Fruit fly (Drosophila melanogaster) whole organism, wandering third instar larva: ENCODE data around the gene SNRPG.

Experiments
- CrebA ChIP-seq: fragments of 200-800 bp; sonication (Bioruptor generic); optimal IDR thresholded peaks from 2 replicates; lab custom pipeline; 2016; ENCODE audit warnings: missing biosample characterization, mild to moderate bottlenecking, missing genetic modification characterization, borderline replicate concordance
- Dfd ChIP-seq: fragments of >200 bp; optimal IDR thresholded peaks from 2 replicates; lab custom pipeline; 2017; ENCODE audit warnings: missing biosample characterization, missing genetic modification characterization
- Dif ChIP-seq: fragments of 200-275, 200-300 bp; sonication (Bioruptor generic); optimal IDR thresholded peaks from 2 replicates; lab custom pipeline; 2018; ENCODE audit warnings: missing biosample characterization, missing genetic modification characterization; ENCODE audit not compliant: partially characterized antibody
- GATAd ChIP-seq: sonication (Bioruptor generic); optimal IDR thresholded peaks from 2 replicates; lab custom pipeline; 2016; ENCODE audit warnings: missing biosample characterization, missing genetic modification characterization
- Mio ChIP-seq: sonication (Bioruptor generic); optimal IDR thresholded peaks from 2 replicates; lab custom pipeline; 2016; ENCODE audit warnings: missing biosample characterization, missing genetic modification characterization
- OdsH ChIP-seq: fragments of 200-800 bp; sonication (Bioruptor generic); optimal IDR thresholded peaks from 2 replicates; lab custom pipeline; 2016; ENCODE audit warnings: missing biosample characterization, mild to moderate bottlenecking, missing genetic modification characterization
- h ChIP-seq: fragments of 200-800 bp; sonication (Bioruptor generic); optimal IDR thresholded peaks from 3 replicates; lab custom pipeline; 2016; ENCODE audit warnings: missing biosample characterization, mild to moderate bottlenecking, missing genetic modification characterization
- pan ChIP-seq: fragments of >200 bp; optimal IDR thresholded peaks from 2 replicates; lab custom pipeline; 2017
- rgr ChIP-seq: fragments of 200-800 bp; sonication (Bioruptor generic); optimal IDR thresholded peaks from 3 replicates; lab custom pipeline; 2016; ENCODE audit warnings: missing biosample characterization, mild to moderate bottlenecking, missing genetic modification characterization
- usp ChIP-seq: fragments of >200 bp; optimal IDR thresholded peaks from 2 replicates; lab custom pipeline; 2017; ENCODE audit warnings: missing biosample characterization, missing genetic modification characterization
- woc ChIP-seq: sonication (Bioruptor generic); optimal IDR thresholded peaks from 2 replicates; lab custom pipeline; 2016; ENCODE audit warnings: missing biosample characterization, mild to moderate bottlenecking, missing genetic modification characterization

- TF ChIP-seq GATAd (GFP tag; lab: Kevin White, UChicago): no peak
- peak; percentile 30 for TF ChIP-seq rgr (GFP tag; lab: Kevin White, UChicago)
- no peak for TF ChIP-seq woc (GFP tag; lab: Kevin White, UChicago)
- no peak for TF ChIP-seq Dfd (GFP tag; lab: Kevin White, UChicago)
- no peak for TF ChIP-seq usp (GFP tag; lab: Kevin White, UChicago)
- TF ChIP-seq h (GFP tag; lab: Kevin White, UChicago): no peak
- TF ChIP-seq OdsH (GFP tag; lab: Kevin White, UChicago): peak; percentile 32
- TF ChIP-seq CrebA (GFP tag; lab: Kevin White, UChicago): no peak
- no peak for TF ChIP-seq pan (lab: Kevin White, UChicago)
- TF ChIP-seq Dif (GFP tag; lab: Kevin White, UChicago): no peak
- no peak for TF ChIP-seq Mio (GFP tag; lab: Kevin White, UChicago)
Measured at dm6 chrX:16670691-16671481, 30.7 kb upstream of the SNRPG start.
